Worm (Caenorhabditis elegans): ENCODE measurements around the gene arrd-12.

DNA sequence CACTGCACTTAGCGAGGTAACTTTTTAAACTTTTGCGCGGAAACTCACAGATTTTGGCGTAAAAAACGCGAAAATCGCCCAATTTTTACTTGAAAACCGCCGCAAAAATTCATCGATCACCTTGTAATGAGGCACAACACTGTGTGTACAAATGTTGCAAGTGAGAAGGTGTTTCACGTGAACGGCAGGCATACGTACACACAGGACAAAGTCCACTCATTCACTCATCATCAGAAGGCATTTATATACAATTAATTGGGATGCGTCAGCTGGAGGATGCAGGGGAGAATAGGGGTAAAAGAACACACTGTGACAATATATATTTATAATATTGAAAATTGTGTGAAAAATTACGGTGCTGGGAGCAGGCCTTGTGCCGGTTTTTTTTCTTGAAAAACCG, 29.1 kb upstream of the arrd-12 start:
- TF ChIP-seq elt-2 (tag; optimal IDR thresholded peaks at IDR 0.05), result no peak
- TF ChIP-seq ztf-11 (tag; optimal IDR thresholded peaks at IDR 0.05), result no peak
- TF ChIP-seq nhr-77 (tag; optimal IDR thresholded peaks at IDR 0.05), result no peak
- no peak for TF ChIP-seq hlh-17 (GFP tag; optimal IDR thresholded peaks at IDR 0.05; ENCODE audit: borderline replicate concordance)
- no peak for TF ChIP-seq lir-3 (tag; optimal IDR thresholded peaks at IDR 0.05; ENCODE audit: poor library complexity)
- TF ChIP-seq nhr-237 (tag; optimal IDR thresholded peaks at IDR 0.05), result no peak
- TF ChIP-seq pqm-1 (tag; optimal IDR thresholded peaks at IDR 0.05), result no peak
- TF ChIP-seq nhr-76 (tag; optimal IDR thresholded peaks at IDR 0.05), result no peak
- no peak for TF ChIP-seq aly-2 (tag; optimal IDR thresholded peaks at IDR 0.05)
- TF ChIP-seq nhr-11 (tag; optimal IDR thresholded peaks at IDR 0.05), result no peak
- no peak for TF ChIP-seq lin-39 (tag; optimal IDR thresholded peaks at IDR 0.05)
- TF ChIP-seq skn-1 (tag; optimal IDR thresholded peaks at IDR 0.05), result no peak

Measured in whole organism, L1 larva.